Fruit fly (Drosophila melanogaster) whole organism, embryonic: ENCODE measurements around the gene CG5973.

ENCODE experiments used
- Ada2b ChIP-seq: fragments of 200-800 bp; sonication (Bioruptor generic); IDR thresholded peaks from 2 replicates; pipeline ENCODE4 v1.3.6; 2022; ENCODE audit warnings: missing biosample characterization, missing genetic modification characterization
- B-H1 ChIP-seq: fragments of 200-800 bp; sonication (Bioruptor generic); IDR thresholded peaks from 3 replicates; pipeline ENCODE4 v1.3.6; 2022; ENCODE audit warnings: missing biosample characterization, missing genetic modification characterization
- CG11456 ChIP-seq: fragments of 200-800 bp; sonication (Bioruptor generic); IDR thresholded peaks from 3 replicates; pipeline ENCODE4 v1.3.6; 2022; ENCODE audit warnings: missing biosample characterization, missing genetic modification characterization
- CG12769 ChIP-seq: fragments of 200-800 bp; sonication (Bioruptor generic); optimal IDR thresholded peaks from 2 replicates; lab custom pipeline; 2019; ENCODE audit warnings: missing biosample characterization, mild to moderate bottlenecking, missing genetic modification characterization, moderate library complexity
- CG13424 ChIP-seq: fragments of 200-800 bp; sonication (Bioruptor generic); optimal IDR thresholded peaks from 2 replicates; lab custom pipeline; 2019; ENCODE audit warnings: missing biosample characterization, mild to moderate bottlenecking, missing genetic modification characterization, moderate library complexity
- CG14014 ChIP-seq: fragments of 200-800 bp; sonication (Bioruptor generic); IDR thresholded peaks from 2 replicates; pipeline ENCODE4 v1.3.6; 2022; ENCODE audit warnings: missing biosample characterization, missing genetic modification characterization
- CG14860 ChIP-seq: fragments of 200-800 bp; sonication (Bioruptor generic); IDR thresholded peaks from 3 replicates; pipeline ENCODE4 v1.3.6; 2022; ENCODE audit warnings: missing biosample characterization, missing genetic modification characterization; ENCODE audit not compliant: partially characterized antibody
- CG16863 ChIP-seq: fragments of 200-800 bp; sonication (Bioruptor generic); optimal IDR thresholded peaks from 3 replicates; lab custom pipeline; 2016; ENCODE audit warnings: missing biosample characterization, missing genetic modification characterization
- CG17361 ChIP-seq: fragments of 200-800 bp; sonication (Bioruptor generic); IDR thresholded peaks from 3 replicates; pipeline ENCODE4 v1.3.6; 2022; ENCODE audit warnings: missing biosample characterization, missing genetic modification characterization
- CG2120 ChIP-seq: fragments of 200-800 bp; sonication (Bioruptor generic); optimal IDR thresholded peaks from 3 replicates; lab custom pipeline; 2016; ENCODE audit warnings: missing biosample characterization, missing genetic modification characterization
- CG2202 ChIP-seq: fragments of 200-800 bp; sonication (Bioruptor generic); optimal IDR thresholded peaks from 2 replicates; lab custom pipeline; 2018; ENCODE audit warnings: missing biosample characterization, mild to moderate bottlenecking, missing genetic modification characterization
- CG2712 ChIP-seq: fragments of 200-800 bp; optimal IDR thresholded peaks from 3 replicates; lab custom pipeline; 2019; ENCODE audit warnings: missing biosample characterization, mild to moderate bottlenecking, missing genetic modification characterization, moderate library complexity
- CG30403 ChIP-seq: fragments of 200-800 bp; sonication (Bioruptor generic); optimal IDR thresholded peaks from 3 replicates; lab custom pipeline; 2016; ENCODE audit warnings: missing biosample characterization, missing genetic modification characterization
- CG3281 ChIP-seq: fragments of 200-800 bp; sonication (Bioruptor generic); optimal IDR thresholded peaks from 3 replicates; lab custom pipeline; 2017; ENCODE audit warnings: missing biosample characterization, mild to moderate bottlenecking, missing genetic modification characterization
- CG33557 ChIP-seq: fragments of 200-800 bp; sonication (Bioruptor generic); optimal IDR thresholded peaks from 2 replicates; lab custom pipeline; 2019; ENCODE audit warnings: missing biosample characterization, mild to moderate bottlenecking, missing genetic modification characterization, moderate library complexity
- CG34224 ChIP-seq: fragments of 200-800 bp; sonication (Bioruptor generic); IDR thresholded peaks from 3 replicates; pipeline ENCODE4 v1.3.6; 2022; ENCODE audit warnings: missing biosample characterization, missing genetic modification characterization; ENCODE audit not compliant: partially characterized antibody
- CG3847 ChIP-seq: fragments of 200-800 bp; sonication (Bioruptor generic); IDR thresholded peaks from 2 replicates; pipeline ENCODE4 v1.3.6; 2022; ENCODE audit warnings: missing biosample characterization, missing genetic modification characterization
- CG42726 ChIP-seq: fragments of 200-800 bp; sonication (Bioruptor generic); IDR thresholded peaks from 2 replicates; pipeline ENCODE4 v1.3.6; 2022; ENCODE audit warnings: missing biosample characterization, missing genetic modification characterization; ENCODE audit not compliant: partially characterized antibody
- CG4282 ChIP-seq: fragments of 200-800 bp; sonication (Bioruptor generic); optimal IDR thresholded peaks from 2 replicates; lab custom pipeline; 2016; ENCODE audit warnings: missing biosample characterization, missing genetic modification characterization
- CG6272 ChIP-seq: fragments of 200-800 bp; sonication (Bioruptor generic); IDR thresholded peaks from 2 replicates; pipeline ENCODE4 v1.3.6; 2022; ENCODE audit warnings: missing biosample characterization, missing genetic modification characterization
- CG6765 ChIP-seq: fragments of 200-800 bp; sonication (Bioruptor generic); optimal IDR thresholded peaks from 3 replicates; lab custom pipeline; 2017; ENCODE audit warnings: missing biosample characterization, mild to moderate bottlenecking, missing genetic modification characterization
- CG9437 ChIP-seq: fragments of 200-800 bp; sonication (Bioruptor generic); optimal IDR thresholded peaks from 2 replicates; lab custom pipeline; 2018; ENCODE audit warnings: missing biosample characterization, mild to moderate bottlenecking, missing genetic modification characterization
- CG9727 ChIP-seq: fragments of 200-800 bp; sonication (Bioruptor generic); optimal IDR thresholded peaks from 3 replicates; lab custom pipeline; 2017; ENCODE audit warnings: missing biosample characterization, mild to moderate bottlenecking, missing genetic modification characterization
- D19A ChIP-seq: fragments of 200-800 bp; optimal IDR thresholded peaks from 3 replicates; lab custom pipeline; 2019; ENCODE audit warnings: missing biosample characterization, mild to moderate bottlenecking, missing genetic modification characterization, moderate library complexity
- Dbx ChIP-seq: fragments of 200-800 bp; sonication (Bioruptor generic); IDR thresholded peaks from 3 replicates; pipeline ENCODE4 v1.3.6; 2022; ENCODE audit warnings: missing biosample characterization, missing genetic modification characterization
- Drgx ChIP-seq: fragments of 200-800 bp; sonication (Bioruptor generic); IDR thresholded peaks from 2 replicates; pipeline ENCODE4 v1.3.6; 2022; ENCODE audit warnings: missing biosample characterization, missing genetic modification characterization
- E2f1 ChIP-seq: fragments of 200-800 bp; sonication (Bioruptor generic); IDR thresholded peaks from 2 replicates; pipeline ENCODE4 v1.3.6; 2022; ENCODE audit warnings: missing biosample characterization, missing genetic modification characterization
- H15 ChIP-seq: fragments of 200-800 bp; sonication (Bioruptor generic); IDR thresholded peaks from 3 replicates; pipeline ENCODE4 v1.3.6; 2022; ENCODE audit warnings: missing biosample characterization, missing genetic modification characterization
- H2.0 ChIP-seq: fragments of 200-800 bp; sonication (Bioruptor generic); IDR thresholded peaks from 2 replicates; pipeline ENCODE4 v1.3.6; 2022; ENCODE audit warnings: missing biosample characterization, missing genetic modification characterization
- HmgZ ChIP-seq: fragments of 200-800 bp; sonication (Bioruptor generic); optimal IDR thresholded peaks from 2 replicates; lab custom pipeline; 2018; ENCODE audit warnings: missing biosample characterization, mild to moderate bottlenecking, missing genetic modification characterization
- Max ChIP-seq: fragments of 200-800 bp; sonication (Bioruptor generic); optimal IDR thresholded peaks from 2 replicates; lab custom pipeline; 2016; ENCODE audit warnings: missing biosample characterization, mild to moderate bottlenecking, missing genetic modification characterization
- Ravus ChIP-seq: fragments of 200-800 bp; sonication (Bioruptor generic); IDR thresholded peaks from 2 replicates; pipeline ENCODE4 v1.3.6; 2022; ENCODE audit warnings: missing biosample characterization, missing genetic modification characterization
- Rfx ChIP-seq: fragments of 200-800 bp; sonication (Bioruptor generic); IDR thresholded peaks from 2 replicates; pipeline ENCODE4 v1.3.6; 2022; ENCODE audit warnings: missing biosample characterization, missing genetic modification characterization
- chif ChIP-seq, 2 experiments: fragments of 200-800 bp; sonication (Bioruptor generic); optimal IDR thresholded peaks; 3 replicates each; lab custom pipeline; 2016; ENCODE audit warnings: missing biosample characterization in 2 of 2, missing genetic modification characterization in 2 of 2
- dysf ChIP-seq: fragments of 200-800 bp; sonication (Bioruptor generic); IDR thresholded peaks from 3 replicates; pipeline ENCODE4 v1.3.6; 2022; ENCODE audit warnings: missing biosample characterization, missing genetic modification characterization
- hkb ChIP-seq, 2 experiments: fragments of 200-800 bp in 1 of 2; fragments of >200 bp in 1 of 2; sonication (Bioruptor generic) in 1 of 2; IDR thresholded peaks in 1 of 2; optimal IDR thresholded peaks in 1 of 2; 2 replicates each; pipeline versions ENCODE4 v1.3.6 to Lab custom; 2017 to 2022; ENCODE audit warnings: missing biosample characterization in 1 of 2, missing genetic modification characterization in 1 of 2
- insv ChIP-seq, 2 experiments: fragments of 200-800 bp; sonication (Bioruptor generic); optimal IDR thresholded peaks; 3 replicates each; lab custom pipeline; 2016 to 2018; ENCODE audit warnings: missing biosample characterization in 2 of 2, missing genetic modification characterization in 2 of 2
- kah ChIP-seq: fragments of 200-800 bp; sonication (Bioruptor generic); optimal IDR thresholded peaks from 2 replicates; lab custom pipeline; 2018; ENCODE audit warnings: missing biosample characterization, mild to moderate bottlenecking, missing genetic modification characterization
- ken ChIP-seq: fragments of 200-800 bp; sonication (Bioruptor generic); IDR thresholded peaks from 3 replicates; pipeline ENCODE4 v1.3.6; 2022; ENCODE audit warnings: missing biosample characterization, missing genetic modification characterization
- lab ChIP-seq: fragments of 200-800 bp; sonication (Bioruptor generic); optimal IDR thresholded peaks from 3 replicates; lab custom pipeline; 2017; ENCODE audit warnings: missing biosample characterization, missing genetic modification characterization, mild to moderate bottlenecking, moderate library complexity, missing genetic modification reagents
- lilli ChIP-seq: fragments of 200-800 bp; sonication (Bioruptor generic); optimal IDR thresholded peaks from 3 replicates; lab custom pipeline; 2016; ENCODE audit warnings: missing biosample characterization, missing genetic modification characterization
- mam ChIP-seq: fragments of 200-800 bp; sonication (Bioruptor generic); optimal IDR thresholded peaks from 3 replicates; lab custom pipeline; 2016; ENCODE audit warnings: missing biosample characterization, missing genetic modification characterization
- odd ChIP-seq: fragments of 200-800 bp; sonication (Bioruptor generic); optimal IDR thresholded peaks from 2 replicates; lab custom pipeline; 2017; ENCODE audit warnings: missing biosample characterization, mild to moderate bottlenecking, missing genetic modification characterization
- org-1 ChIP-seq: fragments of 200-800 bp; sonication (Bioruptor generic); optimal IDR thresholded peaks from 2 replicates; lab custom pipeline; 2017; ENCODE audit warnings: missing biosample characterization, missing genetic modification characterization
- pfk ChIP-seq: fragments of 200-800 bp; sonication (Bioruptor generic); optimal IDR thresholded peaks from 2 replicates; lab custom pipeline; 2018; ENCODE audit warnings: missing biosample characterization, mild to moderate bottlenecking, missing genetic modification characterization, moderate library complexity
- salm ChIP-seq: fragments of 200-800 bp; sonication (Bioruptor generic); optimal IDR thresholded peaks from 2 replicates; lab custom pipeline; 2018; ENCODE audit warnings: missing biosample characterization, mild to moderate bottlenecking, missing genetic modification characterization
- slbo ChIP-seq: fragments of 200-800 bp; sonication (Bioruptor generic); IDR thresholded peaks from 2 replicates; pipeline ENCODE4 v1.3.6; 2022; ENCODE audit warnings: missing biosample characterization, missing genetic modification characterization
- so ChIP-seq: fragments of 200-800 bp; sonication (Bioruptor generic); IDR thresholded peaks from 3 replicates; pipeline ENCODE4 v1.3.6; 2022; ENCODE audit warnings: missing biosample characterization, missing genetic modification characterization
- sug ChIP-seq: fragments of 200-800 bp; optimal IDR thresholded peaks from 2 replicates; lab custom pipeline; 2019; ENCODE audit warnings: missing biosample characterization, mild to moderate bottlenecking, missing genetic modification characterization, moderate library complexity
- tgo ChIP-seq: fragments of 200-800 bp; sonication (Bioruptor generic); IDR thresholded peaks from 3 replicates; pipeline ENCODE4 v1.3.6; 2022; ENCODE audit warnings: missing biosample characterization, missing genetic modification characterization
- unpg ChIP-seq: fragments of 200-800 bp; sonication (Bioruptor generic); optimal IDR thresholded peaks from 3 replicates; lab custom pipeline; 2018; ENCODE audit warnings: missing biosample characterization, mild to moderate bottlenecking, missing genetic modification characterization, moderate library complexity

The CG5973 gene

dm6 chr2L:7442929-7443328 is 5.6 kb downstream of the CG5973 start (continued):
- TF ChIP-seq kah (GFP tag; lab: Kevin White, UChicago): no peak
- TF ChIP-seq CG9727 (GFP tag; lab: Kevin White, UChicago): peak; percentile 3
- peak; percentile 36; the same call in 1 of the 2 replicates for TF ChIP-seq E2f1
- no peak for TF ChIP-seq CG16863
- no peak for TF ChIP-seq ken (GFP tag; lab: Robert Waterston, UW)
- TF ChIP-seq H15 (GFP tag; lab: Robert Waterston, UW): no peak
- TF ChIP-seq Ada2b (GFP tag; lab: Robert Waterston, UW): peak; percentile 56
- TF ChIP-seq Ravus (GFP tag; lab: Robert Waterston, UW): peak; percentile 32
- peak; percentile 67 for TF ChIP-seq CG11456
- peak; percentile 13; the same call in 1 of the 3 replicates for TF ChIP-seq B-H1
- TF ChIP-seq CG3847 (GFP tag; lab: Robert Waterston, UW): peak; percentile 42
- peak; percentile 56 for TF ChIP-seq CG3281 (GFP tag; lab: Kevin White, UChicago)
- no peak for TF ChIP-seq org-1
- peak; percentile 46 for TF ChIP-seq lab (GFP tag; lab: Kevin White, UChicago)
- peak; percentile 69 for TF ChIP-seq CG2120 (GFP tag; lab: Kevin White, UChicago)
- 0 out of 2 replicates have a peak, but pooled peaks have one; percentile 6 for TF ChIP-seq CG6272 (GFP tag; lab: Robert Waterston, UW)
- no peak for TF ChIP-seq CG12769 (tag; lab: Kevin White, UChicago)
- TF ChIP-seq CG14860 (GFP tag; lab: Robert Waterston, UW): no peak
- TF ChIP-seq CG17361 (GFP tag; lab: Robert Waterston, UW): no peak
- peak; percentile 81 for TF ChIP-seq Rfx (GFP tag; lab: Robert Waterston, UW)
- peak; percentile 49; the same call in 2 of the 3 replicates for TF ChIP-seq tgo (GFP tag; lab: Robert Waterston, UW)
- peak; percentile 28 for TF ChIP-seq mam (GFP tag; lab: Kevin White, UChicago)
- no peak for TF ChIP-seq pfk
- TF ChIP-seq hkb (optimal IDR thresholded peaks at IDR 0.05; lab: Kevin White, UChicago): no peak
- peak; percentile 40; the same call in 1 of the 2 replicates for TF ChIP-seq hkb (GFP tag; IDR thresholded peaks at IDR 0.05; lab: Robert Waterston, UW)
- peak; percentile 30 for TF ChIP-seq unpg
- peak; percentile 48; the same call in 1 of the 3 replicates for TF ChIP-seq Dbx
- no peak for TF ChIP-seq Drgx
- TF ChIP-seq CG13424 (tag; lab: Kevin White, UChicago): peak; percentile 24
- peak; percentile 4 for TF ChIP-seq CG6765
- TF ChIP-seq CG14014 (GFP tag; lab: Robert Waterston, UW): peak; percentile 68
- TF ChIP-seq lilli (GFP tag; lab: Kevin White, UChicago): peak; percentile 59
- TF ChIP-seq chif (GFP tag; optimal IDR thresholded peaks at IDR 0.05; lab: Kevin White, UChicago): no peak
- peak; percentile 8 for TF ChIP-seq sug
- TF ChIP-seq salm: no peak
- TF ChIP-seq CG4282 (GFP tag; lab: Kevin White, UChicago): no peak
- TF ChIP-seq so (GFP tag; lab: Robert Waterston, UW): no peak
- peak; percentile 47 for TF ChIP-seq CG30403
- TF ChIP-seq D19A (tag; lab: Kevin White, UChicago): peak; percentile 17
- TF ChIP-seq CG9437 (GFP tag; lab: Kevin White, UChicago): peak; percentile 45
- peak; percentile 65; the same call in 2 of the 3 replicates for TF ChIP-seq dysf
- TF ChIP-seq CG2202 (tag; lab: Kevin White, UChicago): no peak
- no peak for TF ChIP-seq CG2712 (tag; lab: Kevin White, UChicago)
- TF ChIP-seq H2.0: peak; percentile 28; the same call in 1 of the 2 replicates
- TF ChIP-seq HmgZ (tag; lab: Kevin White, UChicago): no peak
- no peak for TF ChIP-seq Max (GFP tag; lab: Kevin White, UChicago)
- peak; percentile 73 for TF ChIP-seq slbo
- no peak for TF ChIP-seq CG34224 (GFP tag; lab: Robert Waterston, UW)
- TF ChIP-seq odd (GFP tag; lab: Kevin White, UChicago): peak; percentile 27
- no peak for TF ChIP-seq CG42726 (GFP tag; lab: Robert Waterston, UW)
- TF ChIP-seq insv (GFP tag; optimal IDR thresholded peaks at IDR 0.05; lab: Kevin White, UChicago): no peak
- TF ChIP-seq CG33557 (GFP tag; lab: Kevin White, UChicago): no peak
